Fruit fly (Drosophila melanogaster) whole organism, wandering third instar larva: Measurements from ENCODE around the gene Mul1.

ENCODE experiments used
- Abd-B ChIP-seq: fragments of >200 bp; optimal IDR thresholded peaks from 2 replicates; lab custom pipeline; 2017; ENCODE audit warnings: missing biosample characterization, missing genetic modification characterization
- CG32264 ChIP-seq: fragments of 200-800 bp; sonication (Bioruptor generic); optimal IDR thresholded peaks from 2 replicates; lab custom pipeline; 2016; ENCODE audit warnings: missing biosample characterization, missing genetic modification characterization
- CG9705 ChIP-seq: fragments of 200-800 bp; sonication (Bioruptor generic); optimal IDR thresholded peaks from 2 replicates; lab custom pipeline; 2018; ENCODE audit warnings: missing biosample characterization, mild to moderate bottlenecking, missing genetic modification characterization
- Dfd ChIP-seq: fragments of >200 bp; optimal IDR thresholded peaks from 2 replicates; lab custom pipeline; 2017; ENCODE audit warnings: missing biosample characterization, missing genetic modification characterization
- Dif ChIP-seq: fragments of 200-275, 200-300 bp; sonication (Bioruptor generic); optimal IDR thresholded peaks from 2 replicates; lab custom pipeline; 2018; ENCODE audit warnings: missing biosample characterization, missing genetic modification characterization; ENCODE audit not compliant: partially characterized antibody
- HLH106 ChIP-seq: fragments of 200-800 bp; optimal IDR thresholded peaks from 3 replicates; lab custom pipeline; 2019; ENCODE audit warnings: missing biosample characterization, mild to moderate bottlenecking, missing genetic modification characterization, moderate library complexity
- Hnf4 ChIP-seq: fragments of 200-800 bp; sonication (Bioruptor generic); optimal IDR thresholded peaks from 2 replicates; lab custom pipeline; 2016; ENCODE audit warnings: missing biosample characterization, mild to moderate bottlenecking, missing genetic modification characterization
- Hr78 ChIP-seq: fragments of >200 bp; optimal IDR thresholded peaks from 2 replicates; lab custom pipeline; 2017; ENCODE audit warnings: missing biosample characterization, missing genetic modification characterization
- Hr83 ChIP-seq: fragments of 200-300 bp; sonication (Bioruptor generic); optimal IDR thresholded peaks from 2 replicates; lab custom pipeline; 2016; ENCODE audit warnings: missing biosample characterization, mild to moderate bottlenecking, missing genetic modification characterization, moderate library complexity; ENCODE audit not compliant: poor library complexity, severe bottlenecking
- Jra ChIP-seq: sonication (Bioruptor generic); optimal IDR thresholded peaks from 2 replicates; lab custom pipeline; 2016; ENCODE audit warnings: missing biosample characterization, missing genetic modification characterization
- Mio ChIP-seq: sonication (Bioruptor generic); optimal IDR thresholded peaks from 2 replicates; lab custom pipeline; 2016; ENCODE audit warnings: missing biosample characterization, missing genetic modification characterization
- Myc ChIP-seq: fragments of >200 bp; optimal IDR thresholded peaks from 2 replicates; lab custom pipeline; 2017
- Rel ChIP-seq, 2 experiments: fragments of 200-800 bp; sonication (Bioruptor generic) in 1 of 2; optimal IDR thresholded peaks; 2 replicates in 1 of 2; 3 replicates in 1 of 2; lab custom pipeline; 2016 to 2019; ENCODE audit warnings: mild to moderate bottlenecking in 2 of 2, missing biosample characterization in 2 of 2, missing genetic modification characterization in 2 of 2, moderate library complexity in 1 of 2
- Sp1 ChIP-seq: fragments of 200-800 bp; sonication (Bioruptor generic); optimal IDR thresholded peaks from 3 replicates; lab custom pipeline; 2019; ENCODE audit warnings: missing biosample characterization, mild to moderate bottlenecking, missing genetic modification characterization, moderate library complexity
- Vsx2 ChIP-seq: fragments of 200-300, 225-300 bp; sonication (Bioruptor generic); optimal IDR thresholded peaks from 2 replicates; lab custom pipeline; 2018; ENCODE audit warnings: missing biosample characterization, missing genetic modification characterization; ENCODE audit not compliant: partially characterized antibody
- brk ChIP-seq: fragments of 200-800 bp; sonication (Bioruptor generic); optimal IDR thresholded peaks from 2 replicates; lab custom pipeline; 2016; ENCODE audit warnings: missing biosample characterization, mild to moderate bottlenecking, missing genetic modification characterization
- dl ChIP-seq, 2 experiments: fragments of 175-275, 200-275 bp in 1 of 2; fragments of 200-275 bp in 1 of 2; sonication (Bioruptor generic); optimal IDR thresholded peaks; lab custom pipeline; 2018; ENCODE audit warnings: mild to moderate bottlenecking in 2 of 2, missing biosample characterization in 2 of 2, missing genetic modification characterization in 2 of 2, moderate library complexity in 2 of 2; ENCODE audit not compliant: partially characterized antibody in 2 of 2, insufficient read depth in 1 of 2
- dmrt93B ChIP-seq: fragments of 200-800 bp; sonication (Bioruptor generic); optimal IDR thresholded peaks from 2 replicates; lab custom pipeline; 2018; ENCODE audit warnings: missing biosample characterization, mild to moderate bottlenecking, missing genetic modification characterization
- dsf ChIP-seq: sonication (Bioruptor generic); optimal IDR thresholded peaks from 2 replicates; lab custom pipeline; 2016; ENCODE audit warnings: missing biosample characterization, missing genetic modification characterization, borderline replicate concordance
- ey ChIP-seq: fragments of 200-800 bp; sonication (Bioruptor generic); optimal IDR thresholded peaks from 2 replicates; lab custom pipeline; 2016; ENCODE audit warnings: missing biosample characterization, missing genetic modification characterization
- foxo ChIP-seq, 2 experiments: fragments of 200-800 bp; sonication (Bioruptor generic); optimal IDR thresholded peaks; 2 replicates in 1 of 2; 3 replicates in 1 of 2; lab custom pipeline; 2016 to 2017; ENCODE audit warnings: missing biosample characterization in 2 of 2, missing genetic modification characterization in 2 of 2
- fru ChIP-seq: fragments of 200-800 bp; sonication (Bioruptor generic); optimal IDR thresholded peaks from 3 replicates; lab custom pipeline; 2016; ENCODE audit warnings: missing biosample characterization, mild to moderate bottlenecking, missing genetic modification characterization
- h ChIP-seq: fragments of 200-800 bp; sonication (Bioruptor generic); optimal IDR thresholded peaks from 3 replicates; lab custom pipeline; 2016; ENCODE audit warnings: missing biosample characterization, mild to moderate bottlenecking, missing genetic modification characterization
- jim ChIP-seq: fragments of 175-275, 200-325 bp; sonication (Bioruptor generic); optimal IDR thresholded peaks from 2 replicates; lab custom pipeline; 2016; ENCODE audit warnings: missing biosample characterization, mild to moderate bottlenecking, missing genetic modification characterization
- lola ChIP-seq: fragments of >200 bp; optimal IDR thresholded peaks from 2 replicates; lab custom pipeline; 2017; ENCODE audit warnings: missing biosample characterization, missing genetic modification characterization
- pan ChIP-seq: fragments of >200 bp; optimal IDR thresholded peaks from 2 replicates; lab custom pipeline; 2017
- psq ChIP-seq: fragments of 200-800 bp; sonication (Bioruptor generic); optimal IDR thresholded peaks from 3 replicates; lab custom pipeline; 2017; ENCODE audit warnings: missing biosample characterization, mild to moderate bottlenecking, missing genetic modification characterization, moderate library complexity
- rgr ChIP-seq: fragments of 200-800 bp; sonication (Bioruptor generic); optimal IDR thresholded peaks from 3 replicates; lab custom pipeline; 2016; ENCODE audit warnings: missing biosample characterization, mild to moderate bottlenecking, missing genetic modification characterization
- sv ChIP-seq: fragments of 200-800 bp; sonication (Bioruptor generic); optimal IDR thresholded peaks from 3 replicates; lab custom pipeline; 2016; ENCODE audit warnings: missing biosample characterization, missing genetic modification characterization
- tai ChIP-seq: sonication (Bioruptor generic); optimal IDR thresholded peaks from 2 replicates; lab custom pipeline; 2016; ENCODE audit warnings: missing biosample characterization, missing genetic modification characterization
- usp ChIP-seq: fragments of >200 bp; optimal IDR thresholded peaks from 2 replicates; lab custom pipeline; 2017; ENCODE audit warnings: missing biosample characterization, missing genetic modification characterization

Mul1 gene

dm6 chr3L:4055438-4055962, 34.2 kb downstream of the Mul1 start:
- TF ChIP-seq sv (GFP tag; lab: Kevin White, UChicago) (no peak), ey (GFP tag; lab: Kevin White, UChicago) (no peak), Vsx2 (GFP tag; lab: Kevin White, UChicago) (peak; percentile 32)

dm6 chr3L:4056812-4057211, 35.6 kb downstream of the Mul1 start:
- no peak for TF ChIP-seq Rel (GFP tag; optimal IDR thresholded peaks at IDR 0.05; lab: Kevin White, UChicago)
- TF ChIP-seq Rel (tag; optimal IDR thresholded peaks at IDR 0.05; lab: Kevin White, UChicago), result no peak
- no peak for TF ChIP-seq foxo (GFP tag; optimal IDR thresholded peaks at IDR 0.05; lab: Kevin White, UChicago)
- no peak for TF ChIP-seq dmrt93B
- TF ChIP-seq h (GFP tag; lab: Kevin White, UChicago), result no peak
- no peak for TF ChIP-seq rgr (GFP tag; lab: Kevin White, UChicago)
- TF ChIP-seq pan, result no peak
- no peak for TF ChIP-seq Abd-B
- TF ChIP-seq lola (GFP tag; lab: Kevin White, UChicago), result no peak
- TF ChIP-seq Dif (GFP tag; lab: Kevin White, UChicago), result no peak
- no peak for TF ChIP-seq psq
- TF ChIP-seq tai (GFP tag; lab: Kevin White, UChicago), result no peak
- TF ChIP-seq jim (GFP tag; lab: Kevin White, UChicago), result no peak
- no peak for TF ChIP-seq Mio
- TF ChIP-seq Sp1 (GFP tag; lab: Kevin White, UChicago), result no peak
- TF ChIP-seq CG32264 (GFP tag; lab: Kevin White, UChicago), result no peak
- no peak for TF ChIP-seq Hr83
- TF ChIP-seq Hnf4 (GFP tag; lab: Kevin White, UChicago), result no peak
- TF ChIP-seq Vsx2 (GFP tag; lab: Kevin White, UChicago), result no peak
- TF ChIP-seq, all 38 proteins: peak for 0

dm6 chr3L:4059293-4059820, 38.1 kb downstream of the Mul1 start, which contains the start of gene Ugt305A1:
Ugt305A1 (plus strand) TSS chr3L:4059770.
- TF ChIP-seq dmrt93B (no peak), pan (no peak), dsf (GFP tag; lab: Kevin White, UChicago) (no peak), rgr (GFP tag; lab: Kevin White, UChicago) (peak; percentile 37), psq (no peak), brk (no peak), fru (GFP tag; lab: Kevin White, UChicago) (peak; percentile 14), Mio (no peak), foxo (GFP tag; optimal IDR thresholded peaks at IDR 0.05; lab: Kevin White, UChicago) (no peak), Sp1 (GFP tag; lab: Kevin White, UChicago) (no peak), jim (GFP tag; lab: Kevin White, UChicago) (no peak)

dm6 chr3L:4061921-4062474, 40.7 kb downstream of the Mul1 start, which contains the start of gene dib:
dib (plus strand) TSS chr3L:4062292.
- no peak for TF ChIP-seq usp
- no peak for TF ChIP-seq Vsx2 (GFP tag; lab: Kevin White, UChicago)
- peak; percentile 35 for TF ChIP-seq Myc

dm6 chr3L:4068368-4068767, 47.1 kb downstream of the Mul1 start:
- TF ChIP-seq CG9705 (GFP tag; lab: Kevin White, UChicago) (no peak), HLH106 (tag; lab: Kevin White, UChicago) (no peak), Hr78 (GFP tag; lab: Kevin White, UChicago) (no peak), Dfd (GFP tag; lab: Kevin White, UChicago) (no peak), h (GFP tag; lab: Kevin White, UChicago) (peak; percentile 20), Hr83 (no peak), Rel (GFP tag; optimal IDR thresholded peaks at IDR 0.05; lab: Kevin White, UChicago) (no peak), Rel (tag; optimal IDR thresholded peaks at IDR 0.05; lab: Kevin White, UChicago) (peak; percentile 81), ey (GFP tag; lab: Kevin White, UChicago) (no peak), Hnf4 (GFP tag; lab: Kevin White, UChicago) (peak; percentile 83), dl (GFP tag; optimal IDR thresholded peaks at IDR 0.05; lab: Kevin White, UChicago; ENCODE audit: insufficient read depth in 1 of 2, partially characterized antibody in 2 of 2) (no peak), Jra (no peak)
